Fruit fly (Drosophila melanogaster): ENCODE measurements around the gene nmd.

- TF ChIP-seq Myc (optimal IDR thresholded peaks at IDR 0.05), result no peak
- TF ChIP-seq insv (optimal IDR thresholded peaks at IDR 0.05), result no peak
- no peak for TF ChIP-seq Sin3A (optimal IDR thresholded peaks at IDR 0.05)
- no peak for TF ChIP-seq h (optimal IDR thresholded peaks at IDR 0.05)
Observed at dm6 chr2L:10299077-10299809, 4.5 kb downstream of the nmd start.
